Worm (Caenorhabditis elegans): ENCODE data around the gene ptr-22.

DNA sequence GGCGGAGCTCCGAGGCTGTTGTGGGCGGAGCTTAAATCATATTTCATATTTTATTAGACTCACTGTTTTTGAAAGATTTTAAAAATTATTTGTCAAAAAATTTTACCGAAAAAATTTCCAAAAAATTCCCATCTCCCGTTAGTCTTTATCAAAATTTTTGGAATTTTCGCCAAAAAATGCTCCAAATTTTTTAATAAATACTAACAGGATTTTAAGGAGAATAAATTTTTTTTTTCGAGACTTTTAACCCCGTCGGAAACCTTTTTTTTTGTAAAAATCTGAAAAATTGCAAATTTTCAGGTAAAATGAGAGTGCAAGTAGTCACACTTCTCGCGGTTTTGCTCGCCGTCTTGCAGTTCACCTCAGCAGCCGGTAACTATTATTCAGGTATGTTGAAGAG, 27.7 kb downstream of the ptr-22 start, which contains the start of gene mihp-2:
- TF ChIP-seq nhr-11 (tag; optimal IDR thresholded peaks at IDR 0.05) (no peak), unc-39 (tag; optimal IDR thresholded peaks at IDR 0.05) (no peak), ama-1 (optimal IDR thresholded peaks at IDR 0.05) (no peak), fos-1 (tag; optimal IDR thresholded peaks at IDR 0.05) (no peak), ceh-82 (tag; optimal IDR thresholded peaks at IDR 0.05) (no peak), fkh-10 (GFP tag; optimal IDR thresholded peaks at IDR 0.05) (no peak), aly-2 (tag; optimal IDR thresholded peaks at IDR 0.05) (no peak), ztf-11 (tag; optimal IDR thresholded peaks at IDR 0.05) (no peak), skn-1 (tag; optimal IDR thresholded peaks at IDR 0.05) (no peak), pha-4 (tag; optimal IDR thresholded peaks at IDR 0.05) (no peak)
